Worm (Caenorhabditis elegans) whole organism, young adult: ENCODE data around the gene F56C3.1.

Source experiments
- attf-5 ChIP-seq: fragments of 200-800 bp; sonication (Bioruptor generic); optimal IDR thresholded peaks from 2 replicates; lab custom pipeline; 2018; ENCODE audit warnings: mild to moderate bottlenecking, missing genetic modification characterization, missing compliant biosample characterization
- ets-4 ChIP-seq: fragments of 200-800 bp; sonication (Bioruptor generic); optimal IDR thresholded peaks from 2 replicates; lab custom pipeline; 2018; ENCODE audit warnings: mild to moderate bottlenecking, missing genetic modification characterization, missing compliant biosample characterization
- hlh-26 ChIP-seq: fragments of 200-800 bp; sonication (Bioruptor generic); conservative IDR thresholded peaks from 2 replicates; pipeline ENCODE4 v1.3.6; 2022; ENCODE audit warnings: missing genetic modification reagents, missing genetic modification characterization, missing compliant biosample characterization
- madf-8 ChIP-seq: fragments of 200-800 bp; sonication (Bioruptor generic); conservative IDR thresholded peaks from 2 replicates; pipeline ENCODE4 v1.3.6; 2022; ENCODE audit warnings: missing genetic modification reagents, missing genetic modification characterization, missing compliant biosample characterization
- nfya-1 ChIP-seq: sonication (generic microtip); optimal IDR thresholded peaks from 2 replicates; lab custom pipeline; 2017; ENCODE audit warnings: antibody characterized with exemption, missing compliant biosample characterization, missing genetic modification characterization, borderline replicate concordance; ENCODE audit not compliant: insufficient read depth
- rcor-1 ChIP-seq: fragments of 200-800 bp; sonication (Bioruptor generic); IDR thresholded peaks from 2 replicates; pipeline ENCODE4 v1.3.6; 2022; ENCODE audit warnings: missing genetic modification reagents, missing genetic modification characterization, missing compliant biosample characterization
- sdz-38 ChIP-seq: sonication (generic microtip); optimal IDR thresholded peaks from 2 replicates; lab custom pipeline; 2016; ENCODE audit warnings: missing genotype, missing genetic modification characterization, missing compliant biosample characterization
- snpc-4 ChIP-seq, 5 experiments: fragments of 150-350 bp in 1 of 5; sonication (generic microtip) in 4 of 5; optimal IDR thresholded peaks; 2 replicates each; lab custom pipeline; 2014 to 2018; ENCODE audit warnings: missing genetic modification characterization in 5 of 5, missing biosample characterization in 3 of 5, antibody characterized with exemption in 2 of 5, mild to moderate bottlenecking in 2 of 5, missing compliant biosample characterization in 2 of 5, missing genotype in 2 of 5, moderate library complexity in 2 of 5, missing genetic modification reagents in 1 of 5
- sptf-2 ChIP-seq: fragments of 200-800 bp; sonication (Bioruptor generic); optimal IDR thresholded peaks from 2 replicates; lab custom pipeline; 2018; ENCODE audit warnings: mild to moderate bottlenecking, missing genetic modification characterization, missing compliant biosample characterization
- tbp1 ChIP-seq: fragments of 200-800 bp; sonication (Bioruptor generic); optimal IDR thresholded peaks from 2 replicates; lab custom pipeline; 2018; ENCODE audit warnings: mild to moderate bottlenecking, missing genetic modification characterization, missing compliant biosample characterization
- tbx-9 ChIP-seq: sonication (generic microtip); optimal IDR thresholded peaks from 2 replicates; lab custom pipeline; 2016; ENCODE audit warnings: borderline replicate concordance, missing genetic modification characterization, inconsistent platforms, missing compliant biosample characterization
- unc-130 ChIP-seq: sonication (generic microtip); optimal IDR thresholded peaks from 2 replicates; lab custom pipeline; 2016; ENCODE audit warnings: missing genetic modification reagents, missing genetic modification characterization, missing compliant biosample characterization
- zfh-2 ChIP-seq: fragments of 200-800 bp; sonication (Bioruptor generic); conservative IDR thresholded peaks from 2 replicates; pipeline ENCODE4 v1.3.6; 2022; ENCODE audit warnings: missing genetic modification reagents, missing genetic modification characterization, missing compliant biosample characterization
- zim-3 ChIP-seq: sonication (generic microtip); optimal IDR thresholded peaks from 2 replicates; lab custom pipeline; 2017; ENCODE audit warnings: mild to moderate bottlenecking, missing genetic modification characterization, moderate library complexity, missing compliant biosample characterization

ce11 chrX:1367416-1367815, 19.7 kb upstream of the F56C3.1 start, which contains the start of gene dgn-2:
- no peak for TF ChIP-seq sdz-38 (tag; lab: Kevin White, UChicago)
- no peak for TF ChIP-seq tbx-9 (tag; lab: Kevin White, UChicago)
- no peak for TF ChIP-seq snpc-4 (GFP tag; optimal IDR thresholded peaks at IDR 0.05; lab: Kevin White, UChicago)
- no peak for TF ChIP-seq snpc-4 (tag; optimal IDR thresholded peaks at IDR 0.05; lab: Kevin White, UChicago)
- TF ChIP-seq attf-5 (GFP tag; lab: Kevin White, UChicago), result no peak
- TF ChIP-seq hlh-26, result no peak
- TF ChIP-seq sptf-2, result no peak
- no peak for TF ChIP-seq zfh-2 (GFP tag; lab: Robert Waterston, UW)
- no peak for TF ChIP-seq madf-8 (GFP tag; lab: Robert Waterston, UW)
- TF ChIP-seq rcor-1 (GFP tag; lab: Robert Waterston, UW), result no peak
- no peak for TF ChIP-seq zim-3 (tag; lab: Kevin White, UChicago)
- no peak for TF ChIP-seq tbp1 (GFP tag; lab: Kevin White, UChicago)
- TF ChIP-seq unc-130 (GFP tag; lab: Kevin White, UChicago), result no peak
- TF ChIP-seq nfya-1 (tag; lab: Kevin White, UChicago), result no peak
- no peak for TF ChIP-seq ets-4 (GFP tag; lab: Kevin White, UChicago)
